Worm (Caenorhabditis elegans): ENCODE results near the gene skr-15.

skr-15 gene

ce11 chrII:3808104-3808503, 15.9 kb upstream of the skr-15 start, which contains the start of gene F54D10.5 (continued):
- TF ChIP-seq tbp1 (GFP tag; optimal IDR thresholded peaks at IDR 0.05) (peak; percentile 14), madf-3 (GFP tag; IDR thresholded peaks at IDR 0.05) (no peak), attf-6 (GFP tag; IDR thresholded peaks at IDR 0.05) (no peak), madf-8 (GFP tag; conservative IDR thresholded peaks at IDR 0.05) (no peak), cebp-2 (GFP tag; IDR thresholded peaks at IDR 0.05) (no peak), athp-1 (tag; optimal IDR thresholded peaks at IDR 0.05) (no peak), lin-26 (GFP tag; IDR thresholded peaks at IDR 0.05) (no peak), zfh-2 (GFP tag; conservative IDR thresholded peaks at IDR 0.05) (no peak), egl-18 (GFP tag; IDR thresholded peaks at IDR 0.05) (no peak), B0019.2 (GFP tag; conservative IDR thresholded peaks at IDR 0.05) (no peak), ztf-22 (GFP tag; optimal IDR thresholded peaks at IDR 0.05) (no peak), Y79H2A.3 (GFP tag; conservative IDR thresholded peaks at IDR 0.05) (no peak), repo-1 (tag; optimal IDR thresholded peaks at IDR 0.05) (no peak), B0336.3 (GFP tag; IDR thresholded peaks at IDR 0.05) (no peak), Y53G8AR.9 (GFP tag; conservative IDR thresholded peaks at IDR 0.05) (0 out of 2 replicates have a peak, but pooled peaks have one; percentile 14), ZK185.1 (tag; optimal IDR thresholded peaks at IDR 0.05; ENCODE audit: poor library complexity, severe bottlenecking) (no peak), hrde-1 (tag; optimal IDR thresholded peaks at IDR 0.05; ENCODE audit: borderline replicate concordance) (no peak), bed-1 (GFP tag; IDR thresholded peaks at IDR 0.05) (no peak), let-526 (GFP tag; IDR thresholded peaks at IDR 0.05) (no peak), F22D6.2 (tag; optimal IDR thresholded peaks at IDR 0.05) (no peak), F57A8.1 (GFP tag; optimal IDR thresholded peaks at IDR 0.05) (no peak), Y56A3A.18 (GFP tag; IDR thresholded peaks at IDR 0.05) (no peak), egrh-3 (GFP tag; IDR thresholded peaks at IDR 0.05) (no peak), zim-3 (tag; optimal IDR thresholded peaks at IDR 0.05) (no peak), D2030.7 (GFP tag; IDR thresholded peaks at IDR 0.05) (0 out of 2 replicates have a peak, but pooled peaks have one; percentile 33), K12H6.12 (tag; optimal IDR thresholded peaks at IDR 0.05) (no peak), dpff-1 (tag; optimal IDR thresholded peaks at IDR 0.05) (no peak), ceh-100 (GFP tag; IDR thresholded peaks at IDR 0.05) (peak; percentile 26; the same call in 1 of the 2 replicates), mcd-1 (GFP tag; IDR thresholded peaks at IDR 0.05) (peak; percentile 73), aptf-3 (GFP tag; IDR thresholded peaks at IDR 0.05) (no peak), snpc-1.3 (tag; optimal IDR thresholded peaks at IDR 0.05; ENCODE audit: insufficient read depth) (peak; percentile 57), F52B5.7 (tag; optimal IDR thresholded peaks at IDR 0.05) (no peak), lin-35 (GFP tag; optimal IDR thresholded peaks at IDR 0.05) (peak in 1 of 3 experiments; percentile 83), tlf-1 (GFP tag; optimal IDR thresholded peaks at IDR 0.05) (no peak), dpl-1 (GFP tag; optimal IDR thresholded peaks at IDR 0.05) (peak; percentile 71), nhr-179 (tag; optimal IDR thresholded peaks at IDR 0.05) (no peak), F39B2.1 (GFP tag; IDR thresholded peaks at IDR 0.05) (no peak), mes-4 (tag; optimal IDR thresholded peaks at IDR 0.05) (no peak), Y67H2A.10 (GFP tag; conservative IDR thresholded peaks at IDR 0.05) (no peak), atf-7 (tag; optimal IDR thresholded peaks at IDR 0.05) (no peak), snpc-1.1 (tag; optimal IDR thresholded peaks at IDR 0.05; ENCODE audit: insufficient read depth) (peak; percentile 33), madf-6 (GFP tag; IDR thresholded peaks at IDR 0.05) (peak; percentile 63; the same call in 1 of the 2 replicates), ztf-6 (GFP tag; IDR thresholded peaks at IDR 0.05) (no peak), F33H1.4 (GFP tag; IDR thresholded peaks at IDR 0.05) (peak; percentile 22; the same call in 1 of the 2 replicates), B0035.1 (tag; optimal IDR thresholded peaks at IDR 0.05) (no peak), lag-1 (GFP tag; IDR thresholded peaks at IDR 0.05) (no peak), rec-8 (tag; optimal IDR thresholded peaks at IDR 0.05) (no peak), nfya-2 (GFP tag; IDR thresholded peaks at IDR 0.05) (no peak), mxl-1 (tag; optimal IDR thresholded peaks at IDR 0.05) (no peak)
